Fruit fly (Drosophila melanogaster): ENCODE measurements around the gene CG14739.

Gene CG14739

DNA sequence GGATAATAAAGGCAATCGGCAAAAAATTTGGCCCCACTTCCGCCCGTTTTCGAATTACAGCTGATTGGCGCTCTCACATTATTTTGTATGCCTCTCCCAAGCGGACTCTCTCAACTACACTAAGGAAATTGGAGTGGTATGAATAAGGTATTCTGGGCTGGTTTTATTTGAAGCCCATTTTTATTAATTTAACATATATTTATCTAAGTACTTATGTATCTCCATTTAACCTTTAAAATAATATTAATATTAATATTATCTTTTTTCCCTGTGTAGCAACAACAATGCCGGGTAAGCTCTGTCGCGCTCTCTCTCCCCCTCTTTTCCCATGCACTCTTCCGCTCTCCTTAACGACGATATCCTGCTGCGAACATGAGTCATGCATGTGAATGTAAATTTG, 29.9 kb upstream of the CG14739 start (continued):
- peak; percentile 71; the same call in 2 of the 3 replicates for TF ChIP-seq H15 (GFP tag; IDR thresholded peaks at IDR 0.05)
- peak; percentile 80 for TF ChIP-seq cwo (GFP tag; optimal IDR thresholded peaks at IDR 0.05)
- no peak for TF ChIP-seq BEAF-32 (GFP tag; optimal IDR thresholded peaks at IDR 0.05)
- TF ChIP-seq MBD-R2 (GFP tag; IDR thresholded peaks at IDR 0.05): peak; percentile 43; the same call in 1 of the 2 replicates
- TF ChIP-seq HmgD (GFP tag; optimal IDR thresholded peaks at IDR 0.05): no peak
- TF ChIP-seq Hmx (GFP tag; optimal IDR thresholded peaks at IDR 0.05): no peak
- peak; percentile 49; the same call in 1 of the 2 replicates for TF ChIP-seq klu (GFP tag; IDR thresholded peaks at IDR 0.05)
- TF ChIP-seq Bdp1 (GFP tag; optimal IDR thresholded peaks at IDR 0.05): no peak
- TF ChIP-seq Elba2 (GFP tag; optimal IDR thresholded peaks at IDR 0.05): no peak
- TF ChIP-seq Side (GFP tag; optimal IDR thresholded peaks at IDR 0.05): no peak
- peak; percentile 72 for TF ChIP-seq zfh1 (GFP tag; IDR thresholded peaks at IDR 0.05)
- no peak for TF ChIP-seq CTCF (GFP tag; optimal IDR thresholded peaks at IDR 0.05)
- TF ChIP-seq rib (GFP tag; IDR thresholded peaks at IDR 0.05): no peak; the same call in 1 of the 2 replicates
- peak; percentile 82 for TF ChIP-seq CG32772 (GFP tag; IDR thresholded peaks at IDR 0.05)
- TF ChIP-seq Xbp1 (GFP tag; optimal IDR thresholded peaks at IDR 0.05): peak; percentile 67
- no peak for TF ChIP-seq crol (GFP tag; IDR thresholded peaks at IDR 0.05)
- peak; percentile 74 for TF ChIP-seq CG14050 (GFP tag; IDR thresholded peaks at IDR 0.05)
- no peak for TF ChIP-seq insv (GFP tag; optimal IDR thresholded peaks at IDR 0.05)
- TF ChIP-seq CG11093 (GFP tag; IDR thresholded peaks at IDR 0.05): peak; percentile 46; the same call in 1 of the 3 replicates
- no peak for TF ChIP-seq fd102C (GFP tag; optimal IDR thresholded peaks at IDR 0.05)
- TF ChIP-seq vnd (GFP tag; IDR thresholded peaks at IDR 0.05; ENCODE audit: partially characterized antibody): no peak
- TF ChIP-seq CkIIα-i1 (GFP tag; IDR thresholded peaks at IDR 0.05): no peak
- TF ChIP-seq dimm (GFP tag; IDR thresholded peaks at IDR 0.05): peak; percentile 65
- peak; percentile 82 for TF ChIP-seq E2f1 (GFP tag; IDR thresholded peaks at IDR 0.05)
- TF ChIP-seq CG31441 (GFP tag; IDR thresholded peaks at IDR 0.05): peak; percentile 79
- TF ChIP-seq CG7963 (GFP tag; IDR thresholded peaks at IDR 0.05; ENCODE audit: partially characterized antibody): no peak
- no peak for TF ChIP-seq CG12744 (GFP tag; optimal IDR thresholded peaks at IDR 0.05)
- TF ChIP-seq NC2α (GFP tag; optimal IDR thresholded peaks at IDR 0.05): no peak
- peak; percentile 53 for TF ChIP-seq tin (GFP tag; optimal IDR thresholded peaks at IDR 0.05)
- TF ChIP-seq CG7928 (GFP tag; optimal IDR thresholded peaks at IDR 0.05): peak; percentile 25
- TF ChIP-seq CG4820 (GFP tag; optimal IDR thresholded peaks at IDR 0.05): no peak
- TF ChIP-seq CG18011 (GFP tag; optimal IDR thresholded peaks at IDR 0.05): peak; percentile 24
- peak; percentile 91 for TF ChIP-seq row (GFP tag; IDR thresholded peaks at IDR 0.05)
- TF ChIP-seq Nf-YC (tag; optimal IDR thresholded peaks at IDR 0.05): no peak
- TF ChIP-seq Meics (GFP tag; optimal IDR thresholded peaks at IDR 0.05): peak; percentile 86
- peak; percentile 24 for TF ChIP-seq CG1602 (GFP tag; optimal IDR thresholded peaks at IDR 0.05)
- TF ChIP-seq Dip2 (GFP tag; IDR thresholded peaks at IDR 0.05): no peak
- peak; percentile 85 for TF ChIP-seq CG13296 (GFP tag; optimal IDR thresholded peaks at IDR 0.05)
- TF ChIP-seq hb (GFP tag; IDR thresholded peaks at IDR 0.05; ENCODE audit: partially characterized antibody): no peak
- TF ChIP-seq toy (GFP tag; IDR thresholded peaks at IDR 0.05): 0 out of 2 replicates have a peak, but pooled peaks have one; percentile 48
- no peak for TF ChIP-seq pum (GFP tag; optimal IDR thresholded peaks at IDR 0.05)
- peak; percentile 66 for TF ChIP-seq B-H2 (GFP tag; optimal IDR thresholded peaks at IDR 0.05)
- peak; percentile 73 for TF ChIP-seq seq (GFP tag; IDR thresholded peaks at IDR 0.05)
- peak; percentile 52; the same call in 1 of the 2 replicates for TF ChIP-seq E2f2 (GFP tag; IDR thresholded peaks at IDR 0.05)
- TF ChIP-seq Hmr (GFP tag; optimal IDR thresholded peaks at IDR 0.05): peak; percentile 86
- TF ChIP-seq CG13775 (GFP tag; optimal IDR thresholded peaks at IDR 0.05): peak; percentile 48
- TF ChIP-seq ac (GFP tag; optimal IDR thresholded peaks at IDR 0.05): no peak
- no peak for TF ChIP-seq Opbp (GFP tag; IDR thresholded peaks at IDR 0.05; ENCODE audit: partially characterized antibody)
- TF ChIP-seq CG8281 (tag; optimal IDR thresholded peaks at IDR 0.05): peak; percentile 42
- TF ChIP-seq wek (GFP tag; optimal IDR thresholded peaks at IDR 0.05): no peak
- peak; percentile 25 for TF ChIP-seq CG6654 (GFP tag; optimal IDR thresholded peaks at IDR 0.05)
- no peak for TF ChIP-seq Neu2 (GFP tag; optimal IDR thresholded peaks at IDR 0.05; ENCODE audit: borderline replicate concordance)
